Worm (Caenorhabditis elegans): ENCODE measurements around the gene T28F3.9.

- TF ChIP-seq ztf-11 (tag; optimal IDR thresholded peaks at IDR 0.05) (no peak), nhr-237 (tag; optimal IDR thresholded peaks at IDR 0.05) (no peak), nhr-77 (tag; optimal IDR thresholded peaks at IDR 0.05) (no peak), mdl-1 (tag; optimal IDR thresholded peaks at IDR 0.05) (no peak), pha-4 (tag; optimal IDR thresholded peaks at IDR 0.05) (peak; percentile 17), nhr-28 (tag; optimal IDR thresholded peaks at IDR 0.05) (no peak), R02D3.7 (tag; optimal IDR thresholded peaks at IDR 0.05) (no peak), ZK546.5 (tag; optimal IDR thresholded peaks at IDR 0.05) (no peak), zag-1 (tag; optimal IDR thresholded peaks at IDR 0.05) (no peak), lsy-12 (tag; optimal IDR thresholded peaks at IDR 0.05) (no peak), ama-1 (optimal IDR thresholded peaks at IDR 0.05) (peak; percentile 45)
Observed at ce11 chrIV:17328834-17329233, 20.5 kb downstream of the T28F3.9 start, which contains the start of gene ceh-88.
